Worm (Caenorhabditis elegans) whole organism, mixed stage, embryonic: ENCODE data around the gene mdmh-35.

Experiments used
- M03D4.4 ChIP-seq: sonication (generic microtip); optimal IDR thresholded peaks from 2 replicates; lab custom pipeline; 2017; ENCODE audit warnings: mild to moderate bottlenecking, missing genetic modification characterization, missing compliant biosample characterization
- bed-3 ChIP-seq: fragments of 200-800 bp; sonication (Bioruptor generic); optimal IDR thresholded peaks from 3 replicates; lab custom pipeline; 2018; ENCODE audit warnings: mild to moderate bottlenecking, missing genetic modification characterization, moderate library complexity, missing compliant biosample characterization
- blmp-1 ChIP-seq: fragments of 150-350 bp; optimal IDR thresholded peaks from 2 replicates; lab custom pipeline; 2014; ENCODE audit warnings: missing biosample characterization, missing genetic modification characterization
- ceh-39 ChIP-seq: fragments of 150-350 bp; optimal IDR thresholded peaks from 2 replicates; lab custom pipeline; 2014; ENCODE audit warnings: missing biosample characterization, missing genetic modification characterization
- ceh-43 ChIP-seq: fragments of 200-800 bp; sonication (Bioruptor generic); optimal IDR thresholded peaks from 2 replicates; lab custom pipeline; 2018; ENCODE audit warnings: mild to moderate bottlenecking, missing genetic modification characterization, moderate library complexity, missing compliant biosample characterization
- ceh-83 ChIP-seq: fragments of 200-800 bp; sonication (Bioruptor generic); optimal IDR thresholded peaks from 2 replicates; lab custom pipeline; 2018; ENCODE audit warnings: mild to moderate bottlenecking, missing genetic modification characterization, missing compliant biosample characterization
- ces-1 ChIP-seq: fragments of 150-350 bp; optimal IDR thresholded peaks from 2 replicates; lab custom pipeline; 2014; ENCODE audit warnings: missing biosample characterization, missing genetic modification reagents, missing genetic modification characterization
- cnd-1 ChIP-seq: fragments of 200-800 bp; sonication (Bioruptor generic); optimal IDR thresholded peaks from 2 replicates; lab custom pipeline; 2018; ENCODE audit warnings: mild to moderate bottlenecking, missing genetic modification characterization, missing compliant biosample characterization
- drap-1 ChIP-seq: fragments of 200-800 bp; sonication (Bioruptor generic); optimal IDR thresholded peaks from 3 replicates; lab custom pipeline; 2018; ENCODE audit warnings: mild to moderate bottlenecking, missing genetic modification characterization, missing compliant biosample characterization
- elt-1 ChIP-seq: sonication (generic microtip); optimal IDR thresholded peaks from 2 replicates; lab custom pipeline; 2017; ENCODE audit warnings: missing genetic modification characterization, mild to moderate bottlenecking, missing compliant biosample characterization, antibody characterized with exemption, moderate library complexity, borderline replicate concordance; ENCODE audit not compliant: insufficient read depth
- elt-3 ChIP-seq: fragments of 150-350 bp; optimal IDR thresholded peaks from 2 replicates; lab custom pipeline; 2014; ENCODE audit warnings: missing biosample characterization, missing genetic modification characterization
- flh-1 ChIP-seq: fragments of 200-800 bp; sonication (Bioruptor generic); optimal IDR thresholded peaks from 2 replicates; lab custom pipeline; 2018; ENCODE audit warnings: mild to moderate bottlenecking, missing genetic modification characterization, moderate library complexity, missing compliant biosample characterization
- ham-2 ChIP-seq: fragments of 200-800 bp; sonication (Bioruptor generic); optimal IDR thresholded peaks from 2 replicates; lab custom pipeline; 2018; ENCODE audit warnings: mild to moderate bottlenecking, missing genetic modification characterization, missing compliant biosample characterization
- hlh-1 ChIP-seq: fragments of 150-350 bp; optimal IDR thresholded peaks from 2 replicates; lab custom pipeline; 2014; ENCODE audit warnings: missing biosample characterization, missing genetic modification reagents, missing genetic modification characterization
- lin-13 ChIP-seq: fragments of 150-350 bp; optimal IDR thresholded peaks from 2 replicates; lab custom pipeline; 2014; ENCODE audit warnings: missing biosample characterization, missing genetic modification characterization
- lin-32 ChIP-seq: fragments of 200-800 bp; sonication (Bioruptor generic); optimal IDR thresholded peaks from 2 replicates; lab custom pipeline; 2018; ENCODE audit warnings: mild to moderate bottlenecking, missing genetic modification characterization, missing compliant biosample characterization
- lsy-2 ChIP-seq: fragments of 150-350 bp; optimal IDR thresholded peaks from 2 replicates; lab custom pipeline; 2014; ENCODE audit warnings: missing biosample characterization, missing genetic modification characterization
- mab-5 ChIP-seq: fragments of 150-350 bp; optimal IDR thresholded peaks from 2 replicates; lab custom pipeline; 2014; ENCODE audit warnings: missing biosample characterization, missing genetic modification characterization
- mep-1 ChIP-seq: fragments of 150-350 bp; optimal IDR thresholded peaks from 2 replicates; lab custom pipeline; 2017; ENCODE audit warnings: missing biosample characterization, missing genetic modification reagents, missing genetic modification characterization, inconsistent platforms
- mls-2 ChIP-seq: sonication (generic microtip); optimal IDR thresholded peaks from 2 replicates; lab custom pipeline; 2016; ENCODE audit warnings: mild to moderate bottlenecking, missing genetic modification characterization, moderate library complexity, missing compliant biosample characterization
- nhr-12 ChIP-seq: fragments of 150-350 bp; optimal IDR thresholded peaks from 2 replicates; lab custom pipeline; 2014; ENCODE audit warnings: missing biosample characterization, missing genetic modification characterization
- nhr-2 ChIP-seq: fragments of 150-350 bp; optimal IDR thresholded peaks from 2 replicates; lab custom pipeline; 2014; ENCODE audit warnings: missing biosample characterization, missing genetic modification characterization
- nhr-237 ChIP-seq: fragments of 150-350 bp; optimal IDR thresholded peaks from 2 replicates; lab custom pipeline; 2014; ENCODE audit warnings: missing biosample characterization, missing genetic modification characterization
- nhr-28 ChIP-seq: fragments of 150-350 bp; optimal IDR thresholded peaks from 2 replicates; lab custom pipeline; 2014; ENCODE audit warnings: missing biosample characterization, missing genetic modification characterization
- nhr-76 ChIP-seq: sonication (generic microtip); optimal IDR thresholded peaks from 2 replicates; lab custom pipeline; 2017; ENCODE audit warnings: missing biosample characterization, missing genetic modification characterization
- pha-4 ChIP-seq: fragments of 150-350 bp; optimal IDR thresholded peaks from 2 replicates; lab custom pipeline; 2018; ENCODE audit warnings: missing biosample characterization, missing genetic modification reagents, missing genetic modification characterization
- sem-2 ChIP-seq: fragments of 200-800 bp; sonication (Bioruptor generic); optimal IDR thresholded peaks from 2 replicates; lab custom pipeline; 2018; ENCODE audit warnings: mild to moderate bottlenecking, missing genetic modification characterization, missing compliant biosample characterization
- snpc-4 ChIP-seq: fragments of 150-350 bp; optimal IDR thresholded peaks from 2 replicates; lab custom pipeline; 2014; ENCODE audit warnings: missing biosample characterization, missing genetic modification characterization
- sptf-1 ChIP-seq: sonication (generic microtip); optimal IDR thresholded peaks from 2 replicates; lab custom pipeline; 2017; ENCODE audit warnings: mild to moderate bottlenecking, missing genetic modification characterization, moderate library complexity, missing compliant biosample characterization
- tbx-8 ChIP-seq: fragments of 200-800 bp; sonication (Bioruptor generic); optimal IDR thresholded peaks from 2 replicates; lab custom pipeline; 2018; ENCODE audit warnings: mild to moderate bottlenecking, missing genetic modification characterization, moderate library complexity, missing compliant biosample characterization
- unc-120 ChIP-seq: sonication (generic microtip); optimal IDR thresholded peaks from 2 replicates; lab custom pipeline; 2017; ENCODE audit warnings: missing genetic modification characterization, missing compliant biosample characterization; ENCODE audit not compliant: poor library complexity, severe bottlenecking
- unc-39 ChIP-seq: fragments of 150-350 bp; optimal IDR thresholded peaks from 2 replicates; lab custom pipeline; 2014; ENCODE audit warnings: missing biosample characterization, missing genetic modification characterization
- unc-62 ChIP-seq: fragments of 150-350 bp; optimal IDR thresholded peaks from 2 replicates; lab custom pipeline; 2014; ENCODE audit warnings: missing biosample characterization, missing genetic modification reagents, missing genetic modification characterization
- zip-8 ChIP-seq: fragments of 150-350 bp; optimal IDR thresholded peaks from 2 replicates; lab custom pipeline; 2014; ENCODE audit warnings: missing biosample characterization, missing genetic modification characterization
- ztf-11 ChIP-seq: fragments of 150-350 bp; optimal IDR thresholded peaks from 2 replicates; lab custom pipeline; 2014; ENCODE audit warnings: missing biosample characterization, missing genetic modification characterization

Gene mdmh-35

DNA sequence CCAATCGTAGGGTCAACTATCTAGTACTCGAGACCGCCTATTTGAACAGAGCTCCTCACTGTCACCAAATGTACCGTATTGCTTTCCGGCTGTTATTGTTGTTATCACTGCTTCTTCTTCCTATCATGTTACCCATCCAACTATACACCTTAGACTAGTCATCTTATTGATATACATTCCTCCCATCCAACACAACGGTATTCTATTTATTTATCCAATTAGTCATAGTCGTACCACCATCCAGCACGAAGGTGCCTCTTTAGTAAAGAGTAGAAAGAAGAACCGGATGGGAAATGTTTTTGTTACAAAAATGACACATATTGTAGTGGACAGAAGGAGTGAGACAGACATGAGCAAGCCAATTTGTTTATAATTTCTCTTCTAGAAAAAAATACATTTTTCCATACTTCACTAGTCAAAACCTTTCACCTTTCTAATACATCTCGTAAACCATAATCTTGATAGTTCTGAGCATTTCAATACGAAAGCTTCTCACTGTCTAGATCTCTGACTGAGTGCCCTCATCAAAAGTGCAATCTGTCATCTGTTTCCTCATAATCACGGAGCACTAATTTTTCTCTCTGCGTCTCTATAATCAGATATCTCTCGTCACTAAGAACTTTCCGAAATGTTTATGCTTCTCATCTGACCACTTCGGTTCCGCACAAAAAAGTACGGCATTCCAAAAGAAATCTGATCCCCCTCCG, 45.2 kb downstream of the mdmh-35 start:
- TF ChIP-seq ces-1, result peak; percentile 7
- peak; percentile 7 for TF ChIP-seq ztf-11 (tag; lab: Kevin White, UChicago)
- TF ChIP-seq nhr-12 (tag; lab: Kevin White, UChicago), result no peak
- peak; percentile 35 for TF ChIP-seq pha-4 (tag; lab: Kevin White, UChicago)
- no peak for TF ChIP-seq mls-2 (tag; lab: Kevin White, UChicago)
- peak; percentile 29 for TF ChIP-seq lsy-2 (tag; lab: Kevin White, UChicago)
- no peak for TF ChIP-seq bed-3 (GFP tag; lab: Kevin White, UChicago)

DNA sequence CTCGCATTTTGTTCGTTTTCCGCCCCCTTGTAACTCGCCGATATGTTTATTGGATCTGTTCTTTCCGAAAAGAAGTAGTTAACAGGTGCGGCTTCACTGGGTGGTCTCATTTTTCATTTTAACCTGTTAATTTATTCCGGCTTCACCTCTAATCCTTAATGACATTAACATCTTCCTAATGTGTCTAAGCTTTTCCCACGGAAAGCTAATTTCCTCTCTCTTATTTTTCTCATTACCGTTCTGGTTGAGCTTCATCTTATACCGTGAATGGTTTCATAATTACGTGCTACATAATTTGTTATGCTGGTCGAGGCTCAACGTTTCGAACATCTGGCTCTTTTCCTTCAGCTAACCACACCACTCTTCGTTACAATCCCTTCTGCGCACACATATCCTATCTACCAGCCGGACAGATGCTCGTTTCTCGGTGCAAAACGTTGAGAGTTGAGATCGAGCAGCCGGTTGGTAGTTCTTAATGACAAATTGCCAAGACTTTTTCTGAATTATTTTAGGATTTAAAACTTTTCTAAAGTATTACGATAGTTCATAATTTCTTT, 46.1 kb downstream of the mdmh-35 start:
- TF ChIP-seq sptf-1 (tag; lab: Kevin White, UChicago), result no peak
- no peak for TF ChIP-seq unc-62 (GFP tag; lab: Kevin White, UChicago)
- TF ChIP-seq elt-3 (tag; lab: Kevin White, UChicago), result no peak
- TF ChIP-seq elt-1 (tag; lab: Kevin White, UChicago), result no peak
- TF ChIP-seq lin-13 (tag; lab: Kevin White, UChicago), result no peak
- TF ChIP-seq lin-32 (GFP tag; lab: Kevin White, UChicago), result peak; percentile 81
- no peak for TF ChIP-seq bed-3 (GFP tag; lab: Kevin White, UChicago)
- TF ChIP-seq mep-1 (tag; lab: Kevin White, UChicago), result no peak
- TF ChIP-seq snpc-4 (tag; lab: Kevin White, UChicago), result no peak
- TF ChIP-seq nhr-12 (tag; lab: Kevin White, UChicago), result no peak
- TF ChIP-seq nhr-2 (tag; lab: Kevin White, UChicago), result no peak
- no peak for TF ChIP-seq ceh-39 (tag; lab: Kevin White, UChicago)
- peak; percentile 90 for TF ChIP-seq ces-1
- no peak for TF ChIP-seq M03D4.4
- TF ChIP-seq cnd-1 (tag; lab: Kevin White, UChicago), result peak; percentile 64
- TF ChIP-seq ham-2 (GFP tag; lab: Kevin White, UChicago), result no peak
- no peak for TF ChIP-seq blmp-1 (tag; lab: Kevin White, UChicago)
- no peak for TF ChIP-seq tbx-8
- no peak for TF ChIP-seq ceh-83 (GFP tag; lab: Kevin White, UChicago)
- TF ChIP-seq nhr-76 (tag; lab: Kevin White, UChicago), result no peak
- no peak for TF ChIP-seq sem-2 (GFP tag; lab: Kevin White, UChicago)
- peak; percentile 68 for TF ChIP-seq mls-2 (tag; lab: Kevin White, UChicago)
- TF ChIP-seq pha-4 (tag; lab: Kevin White, UChicago), result no peak
- TF ChIP-seq flh-1, result no peak
- no peak for TF ChIP-seq drap-1
- TF ChIP-seq lsy-2 (tag; lab: Kevin White, UChicago), result no peak
- TF ChIP-seq unc-39 (tag; lab: Kevin White, UChicago), result no peak
- no peak for TF ChIP-seq mab-5
- TF ChIP-seq zip-8 (tag; lab: Kevin White, UChicago), result no peak
- peak; percentile 62 for TF ChIP-seq ztf-11 (tag; lab: Kevin White, UChicago)
- TF ChIP-seq hlh-1 (tag; lab: Kevin White, UChicago), result peak; percentile 66
- TF ChIP-seq ceh-43 (GFP tag; lab: Kevin White, UChicago), result peak; percentile 6
- TF ChIP-seq unc-120, result no peak
- TF ChIP-seq nhr-28 (tag; lab: Kevin White, UChicago), result no peak
- no peak for TF ChIP-seq nhr-237

ce11 chrII:7808950-7809349, 46.6 kb downstream of the mdmh-35 start:
- TF ChIP-seq ztf-11 (tag; lab: Kevin White, UChicago) (no peak), nhr-237 (no peak), unc-120 (peak; percentile 20), nhr-2 (tag; lab: Kevin White, UChicago) (no peak)
